Worm (Caenorhabditis elegans) whole organism, L2 larva: ENCODE data around the gene thn-1.

Source experiments
- C34F6.9 ChIP-seq: fragments of 150-350 bp; optimal IDR thresholded peaks from 2 replicates; lab custom pipeline; 2014; ENCODE audit warnings: missing biosample characterization, missing genetic modification characterization
- F13H6.1 ChIP-seq: sonication (generic microtip); optimal IDR thresholded peaks from 2 replicates; lab custom pipeline; 2016; ENCODE audit warnings: missing genetic modification characterization, missing compliant biosample characterization
- R02D3.7 ChIP-seq: fragments of 150-350 bp; optimal IDR thresholded peaks from 2 replicates; lab custom pipeline; 2014; ENCODE audit warnings: missing biosample characterization, missing genetic modification characterization
- Y55F3AM.14 ChIP-seq: fragments of 200-800 bp; sonication (Bioruptor generic); optimal IDR thresholded peaks from 2 replicates; lab custom pipeline; 2018; ENCODE audit warnings: mild to moderate bottlenecking, missing genetic modification characterization, missing compliant biosample characterization
- ZK546.5 ChIP-seq: sonication (generic microtip); optimal IDR thresholded peaks from 2 replicates; lab custom pipeline; 2017; ENCODE audit warnings: missing biosample characterization, missing genetic modification characterization
- alr-1 ChIP-seq: fragments of 150-350 bp; optimal IDR thresholded peaks from 2 replicates; lab custom pipeline; 2014; ENCODE audit warnings: missing biosample characterization, missing genetic modification characterization
- ama-1 ChIP-seq: fragments of 150-350 bp; optimal IDR thresholded peaks from 2 replicates; lab custom pipeline; 2018; ENCODE audit warnings: inconsistent platforms
- blmp-1 ChIP-seq: sonication (generic microtip); optimal IDR thresholded peaks from 2 replicates; lab custom pipeline; 2017; ENCODE audit warnings: missing genetic modification characterization, mild to moderate bottlenecking, missing compliant biosample characterization, antibody characterized with exemption, moderate library complexity; ENCODE audit not compliant: insufficient read depth
- ceh-82 ChIP-seq: fragments of 150-350 bp; optimal IDR thresholded peaks from 2 replicates; lab custom pipeline; 2014; ENCODE audit warnings: missing biosample characterization, missing genetic modification characterization
- dmd-4 ChIP-seq: sonication (generic microtip); optimal IDR thresholded peaks from 2 replicates; lab custom pipeline; 2017; ENCODE audit warnings: missing biosample characterization, missing genetic modification characterization
- elt-1 ChIP-seq: fragments of 150-350 bp; optimal IDR thresholded peaks from 2 replicates; lab custom pipeline; 2014; ENCODE audit warnings: missing biosample characterization, missing genetic modification characterization
- fos-1 ChIP-seq: fragments of 150-350 bp; optimal IDR thresholded peaks from 2 replicates; lab custom pipeline; 2014; ENCODE audit warnings: missing biosample characterization, missing genetic modification characterization
- gmeb-1 ChIP-seq: fragments of 150-350 bp; optimal IDR thresholded peaks from 2 replicates; lab custom pipeline; 2014; ENCODE audit warnings: missing biosample characterization, missing genetic modification characterization
- lin-11 ChIP-seq: fragments of 150-350 bp; sonication (generic microtip); optimal IDR thresholded peaks from 2 replicates; lab custom pipeline; 2014; ENCODE audit warnings: missing biosample characterization, missing genetic modification characterization, inconsistent platforms, mixed read lengths
- lin-13 ChIP-seq: fragments of 150-350 bp; optimal IDR thresholded peaks from 2 replicates; lab custom pipeline; 2014; ENCODE audit warnings: missing biosample characterization, missing genetic modification reagents, missing genetic modification characterization
- lin-39 ChIP-seq: fragments of 150-350 bp; optimal IDR thresholded peaks from 2 replicates; lab custom pipeline; 2014; ENCODE audit warnings: missing biosample characterization, missing genetic modification reagents, missing genetic modification characterization
- lsy-2 ChIP-seq, 2 experiments: fragments of 150-350 bp in 1 of 2; sonication (generic microtip) in 1 of 2; optimal IDR thresholded peaks; 2 replicates each; lab custom pipeline; 2014 to 2017; ENCODE audit warnings: missing biosample characterization in 2 of 2, missing genetic modification characterization in 2 of 2
- mab-5 ChIP-seq: fragments of 150-350 bp; optimal IDR thresholded peaks from 2 replicates; lab custom pipeline; 2014; ENCODE audit warnings: missing biosample characterization, missing genetic modification characterization
- nhr-10 ChIP-seq: sonication (generic microtip); optimal IDR thresholded peaks from 2 replicates; lab custom pipeline; 2017; ENCODE audit warnings: missing biosample characterization, missing genetic modification characterization
- nhr-11 ChIP-seq: fragments of 150-350 bp; optimal IDR thresholded peaks from 2 replicates; lab custom pipeline; 2014; ENCODE audit warnings: missing biosample characterization, missing genetic modification characterization
- nhr-12 ChIP-seq: fragments of 150-350 bp; optimal IDR thresholded peaks from 2 replicates; lab custom pipeline; 2014; ENCODE audit warnings: missing biosample characterization, missing genetic modification characterization
- nhr-129 ChIP-seq: fragments of 150-350 bp; optimal IDR thresholded peaks from 2 replicates; lab custom pipeline; 2014; ENCODE audit warnings: missing biosample characterization, missing genetic modification characterization
- nhr-23 ChIP-seq: fragments of 150-350 bp; optimal IDR thresholded peaks from 2 replicates; lab custom pipeline; 2014; ENCODE audit warnings: missing biosample characterization, missing genetic modification reagents, missing genetic modification characterization
- nhr-237 ChIP-seq: fragments of 150-350 bp; optimal IDR thresholded peaks from 2 replicates; lab custom pipeline; 2014; ENCODE audit warnings: missing biosample characterization, missing genetic modification characterization
- nhr-25 ChIP-seq: fragments of 150-350 bp; sonication (generic microtip); optimal IDR thresholded peaks from 3 replicates; lab custom pipeline; 2014; ENCODE audit warnings: missing biosample characterization, missing genetic modification characterization
- nhr-77 ChIP-seq: fragments of 150-350 bp; optimal IDR thresholded peaks from 2 replicates; lab custom pipeline; 2014; ENCODE audit warnings: missing biosample characterization, missing genetic modification characterization
- peb-1 ChIP-seq: fragments of 150-350 bp; optimal IDR thresholded peaks from 2 replicates; lab custom pipeline; 2014; ENCODE audit warnings: missing biosample characterization, missing genetic modification characterization
- sem-4 ChIP-seq: fragments of 150-350 bp; optimal IDR thresholded peaks from 2 replicates; lab custom pipeline; 2014; ENCODE audit warnings: missing biosample characterization, missing genetic modification reagents, missing genetic modification characterization
- skn-1 ChIP-seq: sonication (generic microtip); optimal IDR thresholded peaks from 2 replicates; lab custom pipeline; 2017; ENCODE audit warnings: missing biosample characterization, missing genetic modification characterization
- sma-3 ChIP-seq: sonication (generic microtip); optimal IDR thresholded peaks from 2 replicates; lab custom pipeline; 2016; ENCODE audit warnings: missing genetic modification reagents, missing genetic modification characterization, missing compliant biosample characterization
- sma-9 ChIP-seq, 2 experiments: fragments of 150-350 bp in 1 of 2; sonication (generic microtip) in 1 of 2; optimal IDR thresholded peaks; 2 replicates each; lab custom pipeline; 2014 to 2016; ENCODE audit warnings: missing genetic modification characterization in 2 of 2, mild to moderate bottlenecking in 1 of 2, missing biosample characterization in 1 of 2, missing compliant biosample characterization in 1 of 2, missing genetic modification reagents in 1 of 2, moderate library complexity in 1 of 2
- snpc-4 ChIP-seq: fragments of 150-350 bp; optimal IDR thresholded peaks from 2 replicates; lab custom pipeline; 2014; ENCODE audit warnings: missing biosample characterization, missing genetic modification characterization
- unc-39 ChIP-seq: fragments of 150-350 bp; optimal IDR thresholded peaks from 2 replicates; lab custom pipeline; 2014; ENCODE audit warnings: missing biosample characterization, missing genetic modification characterization
- unc-55 ChIP-seq: fragments of 150-350 bp; sonication (generic microtip); optimal IDR thresholded peaks from 3 replicates; lab custom pipeline; 2014; ENCODE audit warnings: missing biosample characterization, missing genetic modification reagents, missing genetic modification characterization
- zag-1 ChIP-seq: fragments of 150-350 bp; optimal IDR thresholded peaks from 2 replicates; lab custom pipeline; 2014; ENCODE audit warnings: missing biosample characterization, missing genetic modification characterization
- ztf-1 ChIP-seq: fragments of 200-800 bp; sonication (Bioruptor generic); conservative IDR thresholded peaks from 2 replicates; pipeline ENCODE4 v1.3.6; 2022; ENCODE audit warnings: missing genetic modification characterization, missing compliant biosample characterization
- ztf-11 ChIP-seq: sonication (generic microtip); optimal IDR thresholded peaks from 2 replicates; lab custom pipeline; 2017; ENCODE audit warnings: missing biosample characterization, missing genetic modification characterization

The thn-1 gene

ce11 chrIV:12379784-12380183, at the start of gene thn-1:
TSS of gene thn-1 (plus strand) at chrIV:12380084.
- no peak for TF ChIP-seq dmd-4 (tag; lab: Kevin White, UChicago)
- no peak for TF ChIP-seq nhr-77 (tag; lab: Kevin White, UChicago)
- TF ChIP-seq nhr-25 (tag; lab: Kevin White, UChicago) = no peak
- TF ChIP-seq nhr-11 = no peak
- no peak for TF ChIP-seq unc-39
- TF ChIP-seq skn-1 (tag; lab: Kevin White, UChicago) = no peak
- TF ChIP-seq nhr-237 (tag; lab: Kevin White, UChicago) = no peak
- no peak for TF ChIP-seq ceh-82 (tag; lab: Kevin White, UChicago)
- TF ChIP-seq nhr-23 (tag; lab: Kevin White, UChicago) = no peak
- no peak for TF ChIP-seq fos-1 (tag; lab: Kevin White, UChicago)
- TF ChIP-seq nhr-10 (tag; lab: Kevin White, UChicago) = no peak
- no peak for TF ChIP-seq sma-3 (GFP tag; lab: Kevin White, UChicago)
- TF ChIP-seq sma-9 (GFP tag; optimal IDR thresholded peaks at IDR 0.05; lab: Kevin White, UChicago) = no peak
- TF ChIP-seq sma-9 (tag; optimal IDR thresholded peaks at IDR 0.05; lab: Kevin White, UChicago) = no peak
- no peak for TF ChIP-seq blmp-1 (tag; lab: Kevin White, UChicago)
- TF ChIP-seq nhr-129 (tag; lab: Kevin White, UChicago) = no peak
- TF ChIP-seq F13H6.1 (tag; lab: Kevin White, UChicago) = no peak
- no peak for TF ChIP-seq elt-1 (tag; lab: Kevin White, UChicago)
- TF ChIP-seq lin-39 (tag; lab: Kevin White, UChicago) = no peak
- TF ChIP-seq zag-1 (tag; lab: Kevin White, UChicago) = no peak
- TF ChIP-seq, all 48 proteins: peak for 0

ce11 chrIV:12330840-12331359, 49.0 kb upstream of the thn-1 start, which contains the start of gene ufd-1:
TSS of gene ufd-1 (minus strand) at chrIV:12330890.
- peak in 1 of 2 experiments; percentile 16 for TF ChIP-seq lsy-2 (tag; optimal IDR thresholded peaks at IDR 0.05; lab: Kevin White, UChicago)
- no peak for TF ChIP-seq blmp-1 (tag; lab: Kevin White, UChicago)
- TF ChIP-seq elt-1 (tag; lab: Kevin White, UChicago) = no peak
- TF ChIP-seq ZK546.5 = no peak
- TF ChIP-seq R02D3.7 (tag; lab: Kevin White, UChicago) = no peak
- peak; percentile 1 for TF ChIP-seq unc-55 (GFP tag; lab: Kevin White, UChicago)
- TF ChIP-seq nhr-129 (tag; lab: Kevin White, UChicago) = peak; percentile 47
- TF ChIP-seq skn-1 (tag; lab: Kevin White, UChicago) = no peak
- TF ChIP-seq dmd-4 (tag; lab: Kevin White, UChicago) = no peak
- no peak for TF ChIP-seq lin-11
- no peak for TF ChIP-seq sem-4 (tag; lab: Kevin White, UChicago)
- TF ChIP-seq alr-1 (tag; lab: Kevin White, UChicago) = no peak
- peak; percentile 0 for TF ChIP-seq fos-1 (tag; lab: Kevin White, UChicago)
- TF ChIP-seq, all 48 proteins: peak for 4

ce11 chrIV:12334142-12334541, 45.7 kb upstream of the thn-1 start:
- TF ChIP-seq Y55F3AM.14 (GFP tag; lab: Kevin White, UChicago) = no peak
- no peak for TF ChIP-seq ztf-11 (tag; lab: Kevin White, UChicago)
- TF ChIP-seq F13H6.1 (tag; lab: Kevin White, UChicago) = no peak
- TF ChIP-seq lin-13 (GFP tag; lab: Kevin White, UChicago) = no peak
- no peak for TF ChIP-seq zag-1 (tag; lab: Kevin White, UChicago)
- no peak for TF ChIP-seq gmeb-1 (tag; lab: Kevin White, UChicago)
- no peak for TF ChIP-seq C34F6.9 (tag; lab: Kevin White, UChicago)
- no peak for TF ChIP-seq mab-5 (tag; lab: Kevin White, UChicago)
- no peak for TF ChIP-seq sem-4 (tag; lab: Kevin White, UChicago)
- TF ChIP-seq peb-1 = no peak
- TF ChIP-seq unc-55 (GFP tag; lab: Kevin White, UChicago) = no peak
- no peak for TF ChIP-seq nhr-12 (tag; lab: Kevin White, UChicago)

- TF ChIP-seq Y55F3AM.14 (GFP tag; lab: Kevin White, UChicago) (no peak), F13H6.1 (tag; lab: Kevin White, UChicago) (no peak), ama-1 (lab: Kevin White, UChicago) (no peak), snpc-4 (tag; lab: Kevin White, UChicago) (no peak), peb-1 (no peak), ztf-1 (no peak), nhr-237 (tag; lab: Kevin White, UChicago) (no peak), nhr-77 (tag; lab: Kevin White, UChicago) (no peak), nhr-23 (tag; lab: Kevin White, UChicago) (no peak), nhr-129 (tag; lab: Kevin White, UChicago) (peak; percentile 17), lsy-2 (tag; optimal IDR thresholded peaks at IDR 0.05; lab: Kevin White, UChicago) (peak in 1 of 2 experiments; percentile 46), gmeb-1 (tag; lab: Kevin White, UChicago) (peak; percentile 65), unc-55 (GFP tag; lab: Kevin White, UChicago) (peak; percentile 34), skn-1 (tag; lab: Kevin White, UChicago) (no peak)
Observed at ce11 chrIV:12334708-12335107, 45.2 kb upstream of the thn-1 start.
